Worm (Caenorhabditis elegans) whole organism, early embryonic: ENCODE results near the gene srh-18.

Source experiments
- aly-1 ChIP-seq: sonication (generic microtip); optimal IDR thresholded peaks from 2 replicates; lab custom pipeline; 2016; ENCODE audit warnings: missing genetic modification characterization, missing compliant biosample characterization
- ama-1 ChIP-seq: fragments of 150-350 bp; optimal IDR thresholded peaks from 2 replicates; lab custom pipeline; 2014
- pes-1 ChIP-seq: fragments of 200-800 bp; sonication (Bioruptor generic); IDR thresholded peaks from 2 replicates; pipeline ENCODE4 v1.3.6; 2022; ENCODE audit warnings: missing genetic modification reagents, missing genetic modification characterization, missing compliant biosample characterization
- tbx-11 ChIP-seq: fragments of 200-800 bp; sonication (Bioruptor generic); IDR thresholded peaks from 2 replicates; pipeline ENCODE4 v1.3.6; 2022; ENCODE audit warnings: missing genetic modification characterization, missing compliant biosample characterization
- tbx-37 ChIP-seq: fragments of 200-800 bp; sonication (Bioruptor generic); conservative IDR thresholded peaks from 2 replicates; pipeline ENCODE4 v1.3.6; 2022; ENCODE audit warnings: missing genetic modification reagents, missing genetic modification characterization, missing compliant biosample characterization

DNA sequence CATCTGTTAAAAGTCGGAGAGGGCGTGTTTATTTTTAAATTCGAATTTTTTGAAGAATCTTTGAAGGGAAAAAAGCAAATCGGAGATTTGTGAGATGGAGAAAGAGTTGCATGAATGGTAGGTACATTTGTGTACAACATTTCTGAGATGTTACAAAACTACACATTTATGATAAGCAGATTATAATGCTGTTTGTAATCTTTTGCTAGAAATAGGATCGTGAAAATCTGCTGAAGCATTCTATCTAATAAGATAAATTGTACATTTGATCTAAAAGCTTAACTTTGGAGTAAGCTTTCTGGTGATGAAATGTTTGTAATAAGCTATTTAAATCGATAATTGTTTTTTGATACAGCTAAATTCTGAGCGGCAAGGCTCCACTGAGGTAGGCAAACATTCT lies 46.0 kb upstream of the srh-18 start:
- TF ChIP-seq ama-1 (lab: Kevin White, UChicago): no peak
- no peak for TF ChIP-seq tbx-11
- no peak for TF ChIP-seq tbx-37 (GFP tag; lab: Robert Waterston, UW)
- TF ChIP-seq aly-1 (tag; lab: Kevin White, UChicago): no peak
- TF ChIP-seq pes-1 (GFP tag; lab: Robert Waterston, UW): no peak
